In the genomic region with DNA sequence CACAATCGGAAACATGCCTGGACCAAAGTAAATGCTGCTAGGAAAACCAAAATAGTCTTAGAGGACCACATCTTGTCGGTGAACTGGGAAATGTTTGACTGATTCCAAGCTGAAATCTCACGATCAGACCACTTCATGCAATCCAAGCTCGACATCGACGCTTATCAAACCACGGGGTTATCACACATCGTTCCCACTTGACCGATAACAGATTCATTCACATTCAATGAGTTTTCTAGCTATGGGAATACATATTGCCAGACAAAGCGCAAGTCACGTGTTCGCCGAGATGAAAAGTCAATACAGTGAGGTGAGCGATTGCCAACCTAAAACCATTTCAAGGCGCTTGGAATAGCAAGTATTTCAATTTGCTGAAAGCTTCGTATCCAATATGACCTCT, we compare ENCODE assay signal across 5 fruit fly cellular contexts.
TF ChIP-seq lines count a peak whose summit lies in the region.

No protein-coding gene starts in this region.

- no peak for TF ChIP-seq CTCF in whole organism, embryonic (GFP tag; optimal IDR thresholded peaks at IDR 0.05; lab: Kevin White, UChicago)

TF ChIP-seq in whole organism, adult, 20 proteins besides CTCF, POLR2A, EP300 and RAD21:
- TF ChIP-seq Mnt (GFP tag; optimal IDR thresholded peaks at IDR 0.05; lab: Kevin White, UChicago) (peak; percentile 17), cic (GFP tag; optimal IDR thresholded peaks at IDR 0.05; lab: Kevin White, UChicago) (peak; percentile 94), Hr96 (GFP tag; optimal IDR thresholded peaks at IDR 0.05; lab: Kevin White, UChicago) (no peak)

TF ChIP-seq in whole organism, embryonic, 481 proteins besides CTCF, POLR2A, EP300 and RAD21 (continues in another document):
- TF ChIP-seq Max (GFP tag; optimal IDR thresholded peaks at IDR 0.05; lab: Kevin White, UChicago) (no peak), CG14860 (GFP tag; IDR thresholded peaks at IDR 0.05; lab: Robert Waterston, UW; ENCODE audit: partially characterized antibody) (no peak), NC2β (GFP tag; optimal IDR thresholded peaks at IDR 0.05; lab: Kevin White, UChicago) (no peak), grn (GFP tag; optimal IDR thresholded peaks at IDR 0.05; lab: Kevin White, UChicago) (peak; percentile 46), emc (GFP tag; optimal IDR thresholded peaks at IDR 0.05; lab: Kevin White, UChicago) (no peak), CG31365 (tag; optimal IDR thresholded peaks at IDR 0.05; lab: Kevin White, UChicago) (no peak), rib (GFP tag; IDR thresholded peaks at IDR 0.05; lab: Robert Waterston, UW) (no peak), ham (GFP tag; IDR thresholded peaks at IDR 0.05; lab: Robert Waterston, UW) (no peak), Taf1 (GFP tag; IDR thresholded peaks at IDR 0.05; lab: Robert Waterston, UW) (no peak), CG6791 (GFP tag; IDR thresholded peaks at IDR 0.05; lab: Robert Waterston, UW; ENCODE audit: partially characterized antibody) (no peak), CG7786 (GFP tag; optimal IDR thresholded peaks at IDR 0.05; lab: Kevin White, UChicago) (no peak), gro (GFP tag; optimal IDR thresholded peaks at IDR 0.05; lab: Kevin White, UChicago) (peak; percentile 27), Nf-YC (tag; optimal IDR thresholded peaks at IDR 0.05; lab: Kevin White, UChicago) (no peak), CG9817 (tag; optimal IDR thresholded peaks at IDR 0.05; lab: Kevin White, UChicago) (no peak), Hr3 (GFP tag; optimal IDR thresholded peaks at IDR 0.05; lab: Kevin White, UChicago) (no peak), CG31388 (GFP tag; optimal IDR thresholded peaks at IDR 0.05; lab: Kevin White, UChicago) (no peak), CG12769 (tag; optimal IDR thresholded peaks at IDR 0.05; lab: Kevin White, UChicago) (peak; percentile 20), ewg (GFP tag; optimal IDR thresholded peaks at IDR 0.05; lab: Kevin White, UChicago) (no peak), ac (GFP tag; optimal IDR thresholded peaks at IDR 0.05; lab: Kevin White, UChicago) (no peak), gcm2 (GFP tag; optimal IDR thresholded peaks at IDR 0.05; lab: Kevin White, UChicago) (no peak), Blimp-1 (GFP tag; optimal IDR thresholded peaks at IDR 0.05; lab: Kevin White, UChicago) (no peak), al (GFP tag; IDR thresholded peaks at IDR 0.05; lab: Robert Waterston, UW) (no peak)

TF ChIP-seq in whole organism, prepupa, 60 proteins besides CTCF, POLR2A, EP300 and RAD21:
- TF ChIP-seq CG32006 (GFP tag; optimal IDR thresholded peaks at IDR 0.05; lab: Kevin White, UChicago) (no peak), svp (GFP tag; lab: Kevin White, UChicago) (peak; percentile 94), vri (GFP tag; optimal IDR thresholded peaks at IDR 0.05; lab: Kevin White, UChicago) (peak; percentile 12)
TF ChIP-seq in whole organism, prepupa: peak in this region for 2.

TF ChIP-seq in whole organism, pupa, 21 proteins besides CTCF, POLR2A, EP300 and RAD21:
- peak; percentile 79 for TF ChIP-seq EcR (GFP tag; optimal IDR thresholded peaks at IDR 0.05; lab: Kevin White, UChicago)
- TF ChIP-seq CG14655 (GFP tag; optimal IDR thresholded peaks at IDR 0.05; lab: Kevin White, UChicago): no peak
- no peak for TF ChIP-seq CG10348 (GFP tag; IDR thresholded peaks at IDR 0.05; lab: Robert Waterston, UW)

TF ChIP-seq in whole organism, wandering third instar larva, 38 proteins besides CTCF, POLR2A, EP300 and RAD21:
- TF ChIP-seq brk (GFP tag; optimal IDR thresholded peaks at IDR 0.05; lab: Kevin White, UChicago): no peak
- no peak for TF ChIP-seq Rel (GFP tag; optimal IDR thresholded peaks at IDR 0.05; lab: Kevin White, UChicago)
- peak; percentile 74 for TF ChIP-seq Rel (tag; optimal IDR thresholded peaks at IDR 0.05; lab: Kevin White, UChicago)
